Worm (Caenorhabditis elegans) whole organism, late embryonic: ENCODE measurements around the gene col-183.

Experiments used
- F13H6.1 ChIP-seq: sonication (generic microtip); optimal IDR thresholded peaks from 2 replicates; lab custom pipeline; 2016; ENCODE audit warnings: missing genetic modification characterization, missing compliant biosample characterization
- K02D7.2 ChIP-seq: sonication (generic microtip); optimal IDR thresholded peaks from 2 replicates; lab custom pipeline; 2017; ENCODE audit warnings: mild to moderate bottlenecking, missing genetic modification characterization, missing compliant biosample characterization
- ahr-1 ChIP-seq: sonication (generic microtip); optimal IDR thresholded peaks from 2 replicates; lab custom pipeline; 2016; ENCODE audit warnings: missing genetic modification characterization, missing compliant biosample characterization
- ceh-18 ChIP-seq: sonication (generic microtip); optimal IDR thresholded peaks from 2 replicates; lab custom pipeline; 2016; ENCODE audit warnings: missing genetic modification characterization, missing compliant biosample characterization
- ceh-19 ChIP-seq: fragments of 200-800 bp; sonication (Bioruptor generic); optimal IDR thresholded peaks from 2 replicates; lab custom pipeline; 2018; ENCODE audit warnings: mild to moderate bottlenecking, missing genetic modification characterization, missing compliant biosample characterization
- ceh-22 ChIP-seq: sonication (generic microtip); optimal IDR thresholded peaks from 2 replicates; lab custom pipeline; 2017; ENCODE audit warnings: missing biosample characterization, missing genetic modification characterization
- ceh-24 ChIP-seq: sonication (generic microtip); optimal IDR thresholded peaks from 2 replicates; lab custom pipeline; 2016; ENCODE audit warnings: mild to moderate bottlenecking, missing genetic modification characterization, missing compliant biosample characterization
- ceh-30 ChIP-seq: fragments of 150-350 bp; optimal IDR thresholded peaks from 2 replicates; lab custom pipeline; 2014; ENCODE audit warnings: missing biosample characterization, missing genetic modification characterization
- ceh-31 ChIP-seq: sonication (generic microtip); optimal IDR thresholded peaks from 2 replicates; lab custom pipeline; 2016; ENCODE audit warnings: missing genetic modification characterization, missing compliant biosample characterization
- ceh-34 ChIP-seq: sonication (generic microtip); optimal IDR thresholded peaks from 2 replicates; lab custom pipeline; 2016; ENCODE audit warnings: mild to moderate bottlenecking, missing genetic modification characterization, missing compliant biosample characterization
- ceh-45 ChIP-seq: fragments of 200-800 bp; sonication (Bioruptor generic); IDR thresholded peaks from 2 replicates; pipeline ENCODE4 v1.3.6; 2022; ENCODE audit warnings: missing genetic modification reagents, missing genetic modification characterization, missing compliant biosample characterization
- ceh-48 ChIP-seq: sonication (generic microtip); optimal IDR thresholded peaks from 2 replicates; lab custom pipeline; 2016; ENCODE audit warnings: missing genetic modification characterization, inconsistent platforms, missing compliant biosample characterization
- ceh-6 ChIP-seq: fragments of 200-800 bp; sonication (Bioruptor generic); optimal IDR thresholded peaks from 2 replicates; lab custom pipeline; 2018; ENCODE audit warnings: mild to moderate bottlenecking, missing genetic modification characterization, missing compliant biosample characterization
- ceh-9 ChIP-seq: sonication (generic microtip); optimal IDR thresholded peaks from 2 replicates; lab custom pipeline; 2016; ENCODE audit warnings: mild to moderate bottlenecking, missing genetic modification characterization, inconsistent platforms, missing compliant biosample characterization
- dmd-4 ChIP-seq: sonication (generic microtip); optimal IDR thresholded peaks from 2 replicates; lab custom pipeline; 2016; ENCODE audit warnings: borderline replicate concordance, missing genetic modification characterization, missing compliant biosample characterization
- dve-1 ChIP-seq: sonication (generic microtip); optimal IDR thresholded peaks from 2 replicates; lab custom pipeline; 2017; ENCODE audit warnings: antibody characterized with exemption, mild to moderate bottlenecking, missing genetic modification characterization, missing compliant biosample characterization
- elt-4 ChIP-seq: sonication (generic microtip); optimal IDR thresholded peaks from 2 replicates; lab custom pipeline; 2016; ENCODE audit warnings: missing genetic modification characterization, missing compliant biosample characterization
- ets-4 ChIP-seq: sonication (generic microtip); optimal IDR thresholded peaks from 2 replicates; lab custom pipeline; 2016; ENCODE audit warnings: missing genetic modification characterization, missing compliant biosample characterization
- fkh-10 ChIP-seq: fragments of 150-350 bp; optimal IDR thresholded peaks from 2 replicates; lab custom pipeline; 2014; ENCODE audit warnings: missing biosample characterization, missing genetic modification reagents, missing genetic modification characterization
- fkh-6 ChIP-seq: sonication (generic microtip); optimal IDR thresholded peaks from 2 replicates; lab custom pipeline; 2016; ENCODE audit warnings: missing genetic modification characterization, missing compliant biosample characterization
- hlh-15 ChIP-seq: sonication (generic microtip); optimal IDR thresholded peaks from 2 replicates; lab custom pipeline; 2016; ENCODE audit warnings: missing genetic modification characterization, missing compliant biosample characterization
- hlh-6 ChIP-seq: sonication (generic microtip); optimal IDR thresholded peaks from 2 replicates; lab custom pipeline; 2016; ENCODE audit warnings: missing genotype, missing genetic modification characterization, missing compliant biosample characterization
- madf-2 ChIP-seq: sonication (generic microtip); optimal IDR thresholded peaks from 2 replicates; lab custom pipeline; 2017; ENCODE audit warnings: missing genetic modification characterization, missing compliant biosample characterization
- nfya-1 ChIP-seq: sonication (generic microtip); optimal IDR thresholded peaks from 2 replicates; lab custom pipeline; 2017; ENCODE audit warnings: missing genetic modification characterization, mild to moderate bottlenecking, missing compliant biosample characterization, antibody characterized with exemption, moderate library complexity
- nhr-11 ChIP-seq: fragments of 150-350 bp; optimal IDR thresholded peaks from 2 replicates; lab custom pipeline; 2014; ENCODE audit warnings: missing biosample characterization, missing genetic modification characterization
- npax-4 ChIP-seq: sonication (generic microtip); optimal IDR thresholded peaks from 2 replicates; lab custom pipeline; 2016; ENCODE audit warnings: missing genetic modification characterization, missing compliant biosample characterization
- pqm-1 ChIP-seq: sonication (generic microtip); optimal IDR thresholded peaks from 2 replicates; lab custom pipeline; 2016; ENCODE audit warnings: missing genetic modification characterization, missing compliant biosample characterization
- sdc-2 ChIP-seq: sonication (generic microtip); optimal IDR thresholded peaks from 2 replicates; lab custom pipeline; 2016; ENCODE audit warnings: missing genotype, missing genetic modification characterization, missing compliant biosample characterization
- sox-2 ChIP-seq: fragments of 200-800 bp; sonication (Bioruptor generic); IDR thresholded peaks from 2 replicates; pipeline ENCODE4 v1.3.6; 2022; ENCODE audit warnings: missing genetic modification reagents, missing genetic modification characterization, missing compliant biosample characterization
- sox-4 ChIP-seq: sonication (generic microtip); optimal IDR thresholded peaks from 2 replicates; lab custom pipeline; 2017; ENCODE audit warnings: mild to moderate bottlenecking, missing genetic modification characterization, inconsistent platforms, missing compliant biosample characterization
- ttx-3 ChIP-seq: sonication (generic microtip); optimal IDR thresholded peaks from 2 replicates; lab custom pipeline; 2016; ENCODE audit warnings: missing genetic modification reagents, missing genetic modification characterization, missing compliant biosample characterization
- unc-42 ChIP-seq: sonication (generic microtip); optimal IDR thresholded peaks from 2 replicates; lab custom pipeline; 2016; ENCODE audit warnings: missing genotype, missing genetic modification characterization, missing compliant biosample characterization
- unc-86 ChIP-seq: sonication (generic microtip); optimal IDR thresholded peaks from 2 replicates; lab custom pipeline; 2016; ENCODE audit warnings: missing genetic modification characterization, missing compliant biosample characterization
- ztf-16 ChIP-seq: sonication (generic microtip); optimal IDR thresholded peaks from 2 replicates; lab custom pipeline; 2017; ENCODE audit warnings: missing genetic modification characterization, missing compliant biosample characterization

Gene col-183

ce11 chrX:13502282-13502681, 34.7 kb upstream of the col-183 start:
- TF ChIP-seq unc-42 (tag; lab: Kevin White, UChicago) = peak; percentile 65
- no peak for TF ChIP-seq madf-2 (tag; lab: Kevin White, UChicago)
- TF ChIP-seq ceh-31 (tag; lab: Kevin White, UChicago) = peak; percentile 79
- TF ChIP-seq sdc-2 (tag; lab: Kevin White, UChicago) = peak; percentile 26
- TF ChIP-seq nfya-1 (tag; lab: Kevin White, UChicago) = peak; percentile 27
- TF ChIP-seq elt-4 = no peak

ce11 chrX:13500568-13500967, 33.0 kb upstream of the col-183 start, which contains the start of gene sad-1:
Gene sad-1, minus strand, starts transcription at chrX:13500668.
- TF ChIP-seq ceh-48 (tag; lab: Kevin White, UChicago) (no peak), ztf-16 (no peak), ceh-9 (tag; lab: Kevin White, UChicago) (no peak), fkh-6 (tag; lab: Kevin White, UChicago) (no peak)

DNA sequence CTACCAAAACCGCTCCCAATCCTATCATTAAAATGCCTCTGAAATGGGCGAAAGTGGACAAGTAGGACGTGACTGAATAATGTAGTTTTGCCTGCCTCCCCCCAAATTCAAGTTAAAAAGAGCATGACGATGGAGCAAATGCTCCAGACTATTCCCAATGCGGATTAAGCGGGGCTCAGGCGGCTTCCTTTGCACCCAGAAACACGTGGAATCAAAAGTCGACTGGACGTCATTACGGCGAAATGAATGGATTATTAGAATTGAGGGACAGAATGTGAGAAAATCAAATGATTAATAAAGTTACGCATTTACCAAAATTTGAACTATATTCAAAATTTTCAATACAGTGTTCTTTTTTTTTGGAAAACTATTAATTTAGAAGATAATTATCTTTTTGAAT, 32.4 kb upstream of the col-183 start:
- TF ChIP-seq elt-4 = no peak
- TF ChIP-seq madf-2 (tag; lab: Kevin White, UChicago) = no peak
- TF ChIP-seq dmd-4 = no peak
- TF ChIP-seq ttx-3 (tag; lab: Kevin White, UChicago) = no peak
- TF ChIP-seq fkh-10 (GFP tag; lab: Kevin White, UChicago) = no peak
- no peak for TF ChIP-seq ceh-18
- TF ChIP-seq fkh-6 (tag; lab: Kevin White, UChicago) = no peak
- no peak for TF ChIP-seq unc-86 (tag; lab: Kevin White, UChicago)
- TF ChIP-seq dve-1 (tag; lab: Kevin White, UChicago) = no peak

- TF ChIP-seq pqm-1 (tag; lab: Kevin White, UChicago) (no peak), F13H6.1 (tag; lab: Kevin White, UChicago) (no peak), unc-42 (tag; lab: Kevin White, UChicago) (peak; percentile 70), nhr-11 (tag; lab: Kevin White, UChicago) (no peak), elt-4 (no peak), ceh-19 (GFP tag; lab: Kevin White, UChicago) (no peak), fkh-10 (GFP tag; lab: Kevin White, UChicago) (no peak), ceh-24 (tag; lab: Kevin White, UChicago) (no peak)
- TF ChIP-seq, all 69 proteins: peak for 1
Observed at ce11 chrX:13499098-13499497, 31.5 kb upstream of the col-183 start.

- TF ChIP-seq ceh-45 (GFP tag; lab: Robert Waterston, UW) (no peak), ahr-1 (tag; lab: Kevin White, UChicago) (no peak), ceh-30 (no peak)
Observed at ce11 chrX:13493762-13494161, 26.2 kb upstream of the col-183 start.

DNA sequence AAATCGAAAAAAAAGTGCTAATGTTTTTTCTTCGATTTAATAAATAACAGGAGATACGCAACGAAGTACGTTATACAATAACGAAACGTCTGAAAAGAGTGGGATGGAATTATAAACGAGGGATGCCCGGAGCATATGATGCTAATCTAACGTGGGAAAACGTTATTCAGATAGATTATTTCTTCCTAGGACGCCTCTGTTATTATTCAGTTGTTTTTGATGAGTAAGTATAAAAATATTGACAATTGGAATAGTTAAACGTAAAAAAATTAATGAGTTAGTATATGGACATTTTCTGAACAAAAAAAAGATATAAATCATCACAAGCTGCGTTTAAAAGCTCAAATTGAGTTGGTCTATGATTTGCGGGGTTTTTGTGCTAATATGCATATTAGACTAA, 17.2 kb upstream of the col-183 start, which contains the start of gene srd-51:
srd-51 (minus strand) TSS at position 101 of the 400 bp plus-strand sequence.
- no peak for TF ChIP-seq ceh-6
- no peak for TF ChIP-seq sox-2 (GFP tag; lab: Robert Waterston, UW)
- TF ChIP-seq dve-1 (tag; lab: Kevin White, UChicago) = no peak
- TF ChIP-seq nhr-11 (tag; lab: Kevin White, UChicago) = no peak
- TF ChIP-seq unc-42 (tag; lab: Kevin White, UChicago) = no peak
- TF ChIP-seq hlh-6 (tag; lab: Kevin White, UChicago) = no peak
- TF ChIP-seq ceh-34 = no peak
- TF ChIP-seq K02D7.2 (tag; lab: Kevin White, UChicago) = no peak
- no peak for TF ChIP-seq ceh-48 (tag; lab: Kevin White, UChicago)
- no peak for TF ChIP-seq ceh-45 (GFP tag; lab: Robert Waterston, UW)
- TF ChIP-seq, all 69 proteins: peak for 0

ce11 chrX:13481704-13482103, 14.1 kb upstream of the col-183 start, which contains the start of gene srd-50:
Gene srd-50, minus strand, starts transcription at chrX:13481804.
- TF ChIP-seq sox-4 (tag; lab: Kevin White, UChicago) = no peak
- TF ChIP-seq hlh-15 (tag; lab: Kevin White, UChicago) = no peak
- no peak for TF ChIP-seq ceh-22 (tag; lab: Kevin White, UChicago)
- TF ChIP-seq npax-4 (tag; lab: Kevin White, UChicago) = no peak
- no peak for TF ChIP-seq ets-4 (tag; lab: Kevin White, UChicago)
